Worm (Caenorhabditis elegans) whole organism, young adult: ENCODE measurements around the gene pmp-2.

Experiments
- C17E4.6 ChIP-seq: fragments of 200-800 bp; sonication (Bioruptor generic); IDR thresholded peaks from 2 replicates; pipeline ENCODE4 v1.3.6; 2022; ENCODE audit warnings: missing genetic modification reagents, missing genetic modification characterization, missing compliant biosample characterization
- ets-4 ChIP-seq: fragments of 200-800 bp; sonication (Bioruptor generic); optimal IDR thresholded peaks from 2 replicates; lab custom pipeline; 2018; ENCODE audit warnings: mild to moderate bottlenecking, missing genetic modification characterization, missing compliant biosample characterization
- hmg-1.2 ChIP-seq: fragments of 200-800 bp; sonication (Bioruptor generic); IDR thresholded peaks from 2 replicates; pipeline ENCODE4 v1.3.6; 2022; ENCODE audit warnings: missing genetic modification reagents, missing genetic modification characterization, missing compliant biosample characterization
- hrde-1 ChIP-seq: sonication (generic microtip); optimal IDR thresholded peaks from 2 replicates; lab custom pipeline; 2016; ENCODE audit warnings: missing genetic modification characterization, mild to moderate bottlenecking, missing compliant biosample characterization, moderate library complexity, missing genotype, missing genetic modification reagents, borderline replicate concordance
- lir-1 ChIP-seq: fragments of 200-800 bp; sonication (Bioruptor generic); conservative IDR thresholded peaks from 2 replicates; pipeline ENCODE4 v1.3.6; 2022; ENCODE audit warnings: missing genetic modification reagents, missing genetic modification characterization, missing compliant biosample characterization
- nhr-179 ChIP-seq: sonication (generic microtip); optimal IDR thresholded peaks from 2 replicates; lab custom pipeline; 2016; ENCODE audit warnings: mild to moderate bottlenecking, missing genetic modification characterization, missing compliant biosample characterization

DNA sequence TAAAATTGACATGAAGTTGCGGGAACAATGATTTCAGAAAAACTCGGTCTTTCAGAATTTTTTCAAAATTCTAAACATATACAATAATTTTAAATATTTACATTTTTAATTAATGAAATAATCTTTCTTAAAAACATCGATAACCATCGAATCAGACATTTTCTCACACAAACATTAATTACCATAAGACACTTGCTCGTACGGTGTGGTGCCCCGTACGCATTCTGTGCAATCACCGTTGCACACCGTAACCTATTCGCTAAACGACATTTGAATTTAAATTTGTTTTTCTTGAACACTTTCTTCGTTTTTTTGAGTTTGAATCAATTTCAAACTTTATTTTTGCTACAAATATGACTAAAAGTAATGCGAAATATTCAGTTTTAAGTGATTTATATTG, 36.2 kb upstream of the pmp-2 start:
- TF ChIP-seq C17E4.6 (GFP tag; lab: Robert Waterston, UW) (no peak), hmg-1.2 (no peak), lir-1 (GFP tag; lab: Robert Waterston, UW) (no peak), nhr-179 (tag; lab: Kevin White, UChicago) (no peak), ets-4 (GFP tag; lab: Kevin White, UChicago) (no peak), hrde-1 (no peak)
